Worm (Caenorhabditis elegans) whole organism, L4 larva: ENCODE measurements around the gene ceh-88.
A peak's percentile ranks its signal among the peaks of the same experiment; 100 is the strongest.

Experiments
- aly-2 ChIP-seq: sonication (generic microtip); optimal IDR thresholded peaks from 2 replicates; lab custom pipeline; 2018; ENCODE audit warnings: missing biosample characterization, missing genetic modification characterization
- ceh-28 ChIP-seq: fragments of 150-350 bp; optimal IDR thresholded peaks from 2 replicates; lab custom pipeline; 2014; ENCODE audit warnings: missing biosample characterization, missing genetic modification reagents, missing genetic modification characterization
- egl-43 ChIP-seq: fragments of 200-800 bp; sonication (Bioruptor generic); IDR thresholded peaks from 2 replicates; pipeline ENCODE4 v1.3.6; 2022; ENCODE audit warnings: missing genetic modification reagents, missing genetic modification characterization, missing compliant biosample characterization
- fkh-10 ChIP-seq: fragments of 150-350 bp; optimal IDR thresholded peaks from 2 replicates; lab custom pipeline; 2014; ENCODE audit warnings: missing biosample characterization, missing genetic modification reagents, missing genetic modification characterization
- lin-15B ChIP-seq: fragments of 150-350 bp; sonication (generic microtip); optimal IDR thresholded peaks from 3 replicates; lab custom pipeline; 2014; ENCODE audit warnings: missing biosample characterization, missing genetic modification characterization
- nhr-48 ChIP-seq: sonication (generic microtip); optimal IDR thresholded peaks from 2 replicates; lab custom pipeline; 2016; ENCODE audit warnings: mild to moderate bottlenecking, missing genetic modification characterization, missing compliant biosample characterization
- pha-4 ChIP-seq, 2 experiments: fragments of 150-350 bp in 1 of 2; fragments of 200-800 bp in 1 of 2; sonication (Bioruptor generic) in 1 of 2; IDR thresholded peaks in 1 of 2; optimal IDR thresholded peaks in 1 of 2; 2 replicates each; pipeline versions ENCODE4 v1.3.6 to Lab custom; 2014 to 2022; ENCODE audit warnings: missing genetic modification characterization in 2 of 2, missing genetic modification reagents in 2 of 2, missing biosample characterization in 1 of 2, missing compliant biosample characterization in 1 of 2
- snpc-4 ChIP-seq: fragments of 150-350 bp; optimal IDR thresholded peaks from 2 replicates; lab custom pipeline; 2014; ENCODE audit warnings: missing biosample characterization, missing genetic modification characterization
- unc-62 ChIP-seq, 3 experiments: fragments of 150-350 bp in 1 of 3; sonication (generic microtip); optimal IDR thresholded peaks in 2 of 3; peaks in 1 of 3; 1 replicate in 1 of 3; 2 replicates in 2 of 3; lab custom pipeline; 2014 to 2017; ENCODE audit warnings: missing biosample characterization in 3 of 3, missing genetic modification characterization in 3 of 3, missing genetic modification reagents in 3 of 3, missing genotype in 1 of 3
- ztf-11 ChIP-seq: fragments of 150-350 bp; optimal IDR thresholded peaks from 2 replicates; lab custom pipeline; 2014; ENCODE audit warnings: missing biosample characterization, missing genetic modification characterization

ce11 chrIV:17382029-17382428, 53.0 kb downstream of the ceh-88 start, which contains the start of gene C30H6.8:
- TF ChIP-seq pha-4 (GFP tag; IDR thresholded peaks at IDR 0.05; lab: Robert Waterston, UW) (no peak), pha-4 (tag; optimal IDR thresholded peaks at IDR 0.05; lab: Kevin White, UChicago) (no peak), unc-62 (GFP tag; optimal IDR thresholded peaks at IDR 0.05 in 1 of 2; lab: Kevin White, UChicago) (peak in 1 of 2 experiments; percentile 80), unc-62 (tag; optimal IDR thresholded peaks at IDR 0.05; lab: Kevin White, UChicago) (no peak), ceh-28 (no peak), snpc-4 (tag; lab: Kevin White, UChicago) (no peak), fkh-10 (GFP tag; lab: Kevin White, UChicago) (no peak), ztf-11 (tag; lab: Kevin White, UChicago) (no peak), aly-2 (tag; lab: Kevin White, UChicago) (no peak), lin-15B (no peak), egl-43 (GFP tag; lab: Robert Waterston, UW) (no peak), nhr-48 (no peak)
